Fruit fly (Drosophila melanogaster) whole organism, adult: ENCODE data around the gene idc.

Experiments used
- CG11617 ChIP-seq: fragments of 200-800 bp; sonication (Bioruptor generic); optimal IDR thresholded peaks from 2 replicates; lab custom pipeline; 2017; ENCODE audit warnings: mild to moderate bottlenecking, missing biosample characterization, missing genetic modification reagents, missing genetic modification characterization
- CG12768 ChIP-seq: fragments of 200-800 bp; sonication (Bioruptor generic); optimal IDR thresholded peaks from 2 replicates; lab custom pipeline; 2017; ENCODE audit warnings: missing biosample characterization, missing genetic modification characterization, mild to moderate bottlenecking, moderate library complexity, missing genetic modification reagents
- CG14711 ChIP-seq: fragments of 200-800 bp; sonication (Bioruptor generic); optimal IDR thresholded peaks from 2 replicates; lab custom pipeline; 2018; ENCODE audit warnings: missing biosample characterization, mild to moderate bottlenecking, missing genetic modification characterization, moderate library complexity
- CG1620 ChIP-seq: fragments of 200-800 bp; sonication (Bioruptor generic); optimal IDR thresholded peaks from 2 replicates; lab custom pipeline; 2016; ENCODE audit warnings: missing biosample characterization, missing genetic modification characterization
- CG33017 ChIP-seq: fragments of 200-800 bp; sonication (Bioruptor generic); optimal IDR thresholded peaks from 2 replicates; lab custom pipeline; 2018; ENCODE audit warnings: missing biosample characterization, mild to moderate bottlenecking, missing genetic modification characterization, moderate library complexity
- CG5204 ChIP-seq: fragments of 200-800 bp; sonication (Bioruptor generic); optimal IDR thresholded peaks from 2 replicates; lab custom pipeline; 2016; ENCODE audit warnings: missing biosample characterization, missing genetic modification characterization
- CG7045 ChIP-seq: fragments of 200-800 bp; sonication (Bioruptor generic); optimal IDR thresholded peaks from 2 replicates; lab custom pipeline; 2017; ENCODE audit warnings: missing biosample characterization, mild to moderate bottlenecking, missing genetic modification characterization
- CG7101 ChIP-seq: fragments of 200-800 bp; sonication (Bioruptor generic); optimal IDR thresholded peaks from 2 replicates; lab custom pipeline; 2018; ENCODE audit warnings: missing biosample characterization, mild to moderate bottlenecking, missing genetic modification characterization, moderate library complexity
- Clk ChIP-seq: fragments of 200-800 bp; sonication (Bioruptor generic); optimal IDR thresholded peaks from 2 replicates; lab custom pipeline; 2017; ENCODE audit warnings: missing biosample characterization, missing genetic modification characterization
- Crg-1 ChIP-seq: fragments of 200-800 bp; sonication (Bioruptor generic); optimal IDR thresholded peaks from 2 replicates; lab custom pipeline; 2016; ENCODE audit warnings: missing biosample characterization, missing genetic modification characterization
- Hr96 ChIP-seq: fragments of 200-800 bp; sonication (Bioruptor generic); optimal IDR thresholded peaks from 2 replicates; lab custom pipeline; 2016; ENCODE audit warnings: missing biosample characterization, missing genetic modification characterization
- Mnt ChIP-seq: fragments of 200-800 bp; sonication (Bioruptor generic); optimal IDR thresholded peaks from 2 replicates; lab custom pipeline; 2016; ENCODE audit warnings: missing biosample characterization, mild to moderate bottlenecking, missing genetic modification characterization
- bab1 ChIP-seq: fragments of 200-800 bp; sonication (Bioruptor generic); optimal IDR thresholded peaks from 3 replicates; lab custom pipeline; 2019; ENCODE audit warnings: missing biosample characterization, mild to moderate bottlenecking, missing genetic modification characterization, moderate library complexity
- cic ChIP-seq: fragments of 200-800 bp; sonication (Bioruptor generic); optimal IDR thresholded peaks from 2 replicates; lab custom pipeline; 2017; ENCODE audit warnings: missing biosample characterization, mild to moderate bottlenecking, missing genetic modification characterization, moderate library complexity
- cnc ChIP-seq, 2 experiments: fragments of >200 bp; optimal IDR thresholded peaks; 2 replicates each; lab custom pipeline; 2017
- kay ChIP-seq: fragments of 200-800 bp; sonication (Bioruptor generic); peaks from one replicate; lab custom pipeline; 2016; ENCODE audit warnings: missing biosample characterization, missing genetic modification characterization, borderline replicate concordance
- ovo ChIP-seq: fragments of 200-800 bp; sonication (Bioruptor generic); optimal IDR thresholded peaks from 2 replicates; lab custom pipeline; 2016; ENCODE audit warnings: missing biosample characterization, missing genetic modification characterization
- pad ChIP-seq: fragments of 200-800 bp; sonication (Bioruptor generic); optimal IDR thresholded peaks from 3 replicates; lab custom pipeline; 2017; ENCODE audit warnings: missing biosample characterization, missing genetic modification characterization, mild to moderate bottlenecking, moderate library complexity, missing genetic modification reagents
- tj ChIP-seq: fragments of 200-800 bp; sonication (Bioruptor generic); optimal IDR thresholded peaks from 3 replicates; lab custom pipeline; 2017; ENCODE audit warnings: missing biosample characterization, mild to moderate bottlenecking, missing genetic modification characterization, moderate library complexity
- toe ChIP-seq: fragments of 200-800 bp; sonication (Bioruptor generic); optimal IDR thresholded peaks from 2 replicates; lab custom pipeline; 2016; ENCODE audit warnings: missing biosample characterization, missing genetic modification characterization

Gene idc

DNA sequence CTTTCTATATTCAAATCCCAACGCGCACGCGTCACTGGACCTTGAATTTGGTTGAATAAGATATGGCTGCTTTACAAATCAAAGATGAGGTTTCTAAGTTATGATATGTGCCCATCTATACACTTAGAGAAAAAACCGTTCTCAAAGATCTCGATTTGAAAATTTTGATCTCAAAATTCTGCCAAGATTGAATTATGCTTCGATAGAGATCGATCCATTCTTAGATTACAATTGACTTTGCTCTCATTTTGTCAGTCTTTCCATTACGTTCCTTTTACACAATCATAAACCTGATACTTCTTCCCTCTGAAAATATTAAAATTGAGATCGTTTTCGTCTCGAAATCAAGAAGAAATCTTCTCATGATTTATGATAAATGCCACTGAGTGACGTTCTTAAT, 18.9 kb upstream of the idc start:
- TF ChIP-seq Crg-1 (GFP tag; lab: Kevin White, UChicago) (no peak), cnc (optimal IDR thresholded peaks at IDR 0.05; lab: Kevin White, UChicago) (no peak), CG14711 (no peak)

DNA sequence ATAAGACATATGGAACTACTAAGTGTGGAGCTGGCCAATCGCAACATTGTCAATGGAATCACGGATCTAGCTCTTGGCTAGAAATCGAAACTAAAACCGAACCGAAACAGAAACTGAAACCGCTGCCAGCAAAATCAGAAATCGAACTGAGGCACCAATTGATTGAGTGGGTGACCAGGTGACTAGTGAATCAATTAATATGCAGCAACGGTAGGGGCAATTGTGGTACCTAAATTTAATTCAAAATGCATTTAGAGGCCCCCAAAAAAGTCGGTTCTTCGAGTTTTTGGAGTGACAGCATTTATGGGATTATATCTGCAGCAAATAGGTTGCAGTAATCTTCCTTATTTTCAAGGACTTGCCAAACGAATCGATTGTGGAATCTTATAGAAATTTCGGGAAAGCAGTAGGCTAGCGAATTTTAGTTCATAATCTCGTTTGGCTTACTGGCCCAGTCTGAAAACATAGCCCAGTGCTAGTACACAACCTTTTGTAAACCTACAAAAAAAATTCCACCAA, 18.2 kb upstream of the idc start, which contains the start of the genes CG17190 and CG4836:
CG17190 (minus strand) TSS at position 101 of the 519 bp plus-strand sequence.
CG4836 (plus strand) TSS at position 469 of the 519 bp plus-strand sequence.
- no peak for TF ChIP-seq CG12768 (GFP tag; lab: Kevin White, UChicago)
- TF ChIP-seq Mnt (GFP tag; lab: Kevin White, UChicago): no peak
- TF ChIP-seq CG14711: no peak
- no peak for TF ChIP-seq tj (GFP tag; lab: Kevin White, UChicago)
- TF ChIP-seq cic (GFP tag; lab: Kevin White, UChicago): no peak
- no peak for TF ChIP-seq CG1620 (GFP tag; lab: Kevin White, UChicago)
- TF ChIP-seq bab1: no peak
- no peak for TF ChIP-seq cnc (optimal IDR thresholded peaks at IDR 0.05; lab: Kevin White, UChicago)
- no peak for TF ChIP-seq CG11617
- TF ChIP-seq Clk (GFP tag; lab: Kevin White, UChicago): no peak
- TF ChIP-seq CG33017 (tag; lab: Kevin White, UChicago): no peak
- no peak for TF ChIP-seq CG5204
- no peak for TF ChIP-seq Crg-1 (GFP tag; lab: Kevin White, UChicago)
- no peak for TF ChIP-seq pad (GFP tag; lab: Kevin White, UChicago)
- TF ChIP-seq toe (GFP tag; lab: Kevin White, UChicago): no peak
- no peak for TF ChIP-seq CG7045 (GFP tag; lab: Kevin White, UChicago)
- TF ChIP-seq Hr96 (GFP tag; lab: Kevin White, UChicago): no peak
- no peak for TF ChIP-seq ovo (GFP tag; lab: Kevin White, UChicago)
- no peak for TF ChIP-seq kay (GFP tag; lab: Kevin White, UChicago)
- TF ChIP-seq CG7101: no peak

DNA sequence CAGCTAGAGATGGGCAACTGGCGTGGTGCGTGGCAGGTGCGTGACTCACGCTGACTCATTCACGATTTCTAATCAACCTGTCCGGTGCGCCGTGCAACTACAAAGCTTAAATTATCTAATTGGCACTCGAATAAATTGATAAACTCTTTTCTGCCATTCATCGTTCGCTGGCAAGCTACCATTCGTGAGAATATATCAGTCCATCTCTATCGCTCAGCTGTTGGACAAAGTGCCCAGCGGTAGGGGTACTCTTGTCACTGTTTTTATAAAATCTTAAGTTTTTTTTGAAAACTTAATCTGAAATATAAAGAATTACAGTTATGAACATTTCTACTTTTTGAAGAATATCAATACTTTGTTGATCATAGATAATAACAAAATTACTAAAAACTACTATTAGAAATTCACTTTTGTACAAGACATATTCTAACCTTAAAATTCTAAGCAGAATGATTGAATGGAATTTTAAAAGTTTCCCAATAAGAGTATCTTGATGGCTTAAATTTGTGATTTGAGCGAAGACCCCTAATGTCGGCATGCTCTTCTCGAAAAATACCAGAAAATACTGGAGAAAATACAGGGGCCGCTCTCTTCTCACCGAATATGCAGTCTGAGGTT, 10.4 kb upstream of the idc start, which contains the start of the genes PIG-L and psidin:
PIG-L (minus strand) TSS at position 187 of the 618 bp plus-strand sequence.
psidin (plus strand) TSS at position 553 of the 618 bp plus-strand sequence.
- TF ChIP-seq CG11617: peak; percentile 92
- no peak for TF ChIP-seq kay (GFP tag; lab: Kevin White, UChicago)
- TF ChIP-seq CG14711: peak; percentile 59
- peak; percentile 80 for TF ChIP-seq CG33017 (tag; lab: Kevin White, UChicago)
- peak; percentile 94 for TF ChIP-seq CG5204
- peak; percentile 10 for TF ChIP-seq Clk (GFP tag; lab: Kevin White, UChicago)
- peak; percentile 58 for TF ChIP-seq CG12768 (GFP tag; lab: Kevin White, UChicago)
- TF ChIP-seq Mnt (GFP tag; lab: Kevin White, UChicago): peak; percentile 26
- peak; percentile 14 for TF ChIP-seq cic (GFP tag; lab: Kevin White, UChicago)
- TF ChIP-seq CG7101: peak; percentile 80
- peak; percentile 25 for TF ChIP-seq bab1
- TF ChIP-seq Crg-1 (GFP tag; lab: Kevin White, UChicago): peak; percentile 64
- peak; percentile 87 for TF ChIP-seq CG1620 (GFP tag; lab: Kevin White, UChicago)
- peak; percentile 61 for TF ChIP-seq pad (GFP tag; lab: Kevin White, UChicago)
- peak; percentile 86 for TF ChIP-seq Hr96 (GFP tag; lab: Kevin White, UChicago)
- peak; percentile 84 for TF ChIP-seq toe (GFP tag; lab: Kevin White, UChicago)
- TF ChIP-seq ovo (GFP tag; lab: Kevin White, UChicago): peak; percentile 62
- TF ChIP-seq tj (GFP tag; lab: Kevin White, UChicago): peak; percentile 69
- TF ChIP-seq CG7045 (GFP tag; lab: Kevin White, UChicago): peak; percentile 85
- no peak for TF ChIP-seq cnc (optimal IDR thresholded peaks at IDR 0.05; lab: Kevin White, UChicago)

DNA sequence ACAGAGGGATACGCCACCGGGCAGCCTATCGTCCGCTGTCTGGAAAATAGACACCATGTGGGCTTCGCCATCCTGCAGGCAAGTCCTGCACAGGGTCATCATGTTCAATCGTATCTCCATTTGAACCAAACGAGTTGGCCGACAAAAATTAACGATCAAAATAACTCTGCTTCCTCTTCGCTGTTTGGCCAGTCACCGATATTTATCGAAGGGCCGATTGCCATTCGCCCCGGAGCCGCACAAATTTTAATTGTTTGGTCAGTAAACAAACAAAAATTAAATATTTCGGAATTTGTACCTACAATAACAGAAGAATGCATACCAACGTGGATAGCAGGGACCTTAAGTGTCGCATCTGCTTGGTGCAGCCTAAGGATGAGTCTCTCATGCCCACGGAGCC, 3.8 kb upstream of the idc start, which contains the start of the genes CG4424 and CG4854:
CG4424 (minus strand) TSS at position 200 of the 400 bp plus-strand sequence.
CG4854 (plus strand) TSS at position 218 of the 400 bp plus-strand sequence.
- no peak for TF ChIP-seq CG12768 (GFP tag; lab: Kevin White, UChicago)
- no peak for TF ChIP-seq CG11617

DNA sequence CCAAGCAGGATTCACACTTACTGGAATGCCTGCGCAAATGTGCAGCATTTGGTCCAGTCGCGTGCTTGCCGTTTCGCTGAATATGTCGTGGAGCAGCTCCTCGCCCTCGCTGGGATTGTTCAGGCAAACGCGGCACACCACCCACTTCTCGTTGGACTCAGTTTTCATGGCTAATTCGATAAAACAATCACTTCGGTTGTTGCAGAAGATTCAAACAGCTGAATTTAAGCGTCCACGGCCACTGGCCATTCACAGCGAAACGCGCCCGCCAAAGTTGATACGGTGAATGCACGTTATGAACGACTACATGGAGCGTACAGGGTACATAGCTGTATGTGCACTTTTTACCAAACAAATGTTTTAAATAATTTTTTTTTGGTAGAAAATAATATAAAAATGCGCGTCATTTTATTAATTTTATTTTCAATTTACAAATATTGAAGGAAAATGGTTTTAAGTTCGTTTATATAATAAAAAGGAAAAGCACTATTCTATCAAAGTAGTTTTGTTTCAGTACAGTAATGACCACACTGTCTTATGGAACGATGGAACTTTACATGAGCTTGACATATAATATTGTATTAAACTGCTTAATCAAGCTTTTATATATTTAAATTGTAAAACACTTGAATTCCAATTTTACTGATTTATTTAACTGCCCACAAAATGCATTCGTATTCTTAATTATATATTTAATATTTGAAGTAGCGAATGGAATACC, 420 bp upstream of the idc start, which contains the start of gene trem:
trem (minus strand) TSS at position 267 of the 721 bp plus-strand sequence.
- peak; percentile 54 for TF ChIP-seq tj (GFP tag; lab: Kevin White, UChicago)
- TF ChIP-seq Hr96 (GFP tag; lab: Kevin White, UChicago): peak; percentile 42
- no peak for TF ChIP-seq cnc (optimal IDR thresholded peaks at IDR 0.05; lab: Kevin White, UChicago)
- TF ChIP-seq CG11617: peak; percentile 85
- TF ChIP-seq Clk (GFP tag; lab: Kevin White, UChicago): peak; percentile 67
- TF ChIP-seq CG7101: peak; percentile 76
- no peak for TF ChIP-seq kay (GFP tag; lab: Kevin White, UChicago)
- TF ChIP-seq Mnt (GFP tag; lab: Kevin White, UChicago): peak; percentile 49
- TF ChIP-seq toe (GFP tag; lab: Kevin White, UChicago): peak; percentile 86
- TF ChIP-seq CG1620 (GFP tag; lab: Kevin White, UChicago): peak; percentile 59
- peak; percentile 1 for TF ChIP-seq cic (GFP tag; lab: Kevin White, UChicago)
- peak; percentile 54 for TF ChIP-seq CG33017 (tag; lab: Kevin White, UChicago)
- peak; percentile 55 for TF ChIP-seq Crg-1 (GFP tag; lab: Kevin White, UChicago)
- peak; percentile 65 for TF ChIP-seq pad (GFP tag; lab: Kevin White, UChicago)
- TF ChIP-seq CG12768 (GFP tag; lab: Kevin White, UChicago): peak; percentile 77
- peak; percentile 58 for TF ChIP-seq CG14711
- TF ChIP-seq CG5204: peak; percentile 72
- TF ChIP-seq ovo (GFP tag; lab: Kevin White, UChicago): peak; percentile 33
- peak; percentile 79 for TF ChIP-seq CG7045 (GFP tag; lab: Kevin White, UChicago)
- no peak for TF ChIP-seq bab1
